Fruit fly (Drosophila melanogaster) whole organism: ENCODE results near the gene CG9624.

Source experiments
- CG8478 ChIP-seq: fragments of >200 bp; optimal IDR thresholded peaks from 2 replicates; lab custom pipeline; 2018; ENCODE audit warnings: inconsistent platforms
- Dll ChIP-seq: fragments of >200 bp; optimal IDR thresholded peaks from 2 replicates; lab custom pipeline; 2017
- EcR ChIP-seq, 2 experiments: fragments of >200 bp; optimal IDR thresholded peaks; 2 replicates each; lab custom pipeline; 2017; ENCODE audit warnings: missing biosample characterization in 2 of 2, missing genetic modification characterization in 2 of 2, missing genetic modification reagents in 2 of 2
- pan ChIP-seq: fragments of >200 bp; optimal IDR thresholded peaks from 2 replicates; lab custom pipeline; 2017
- psq ChIP-seq: fragments of >200 bp; optimal IDR thresholded peaks from 2 replicates; lab custom pipeline; 2017
- usp ChIP-seq: fragments of >200 bp; optimal IDR thresholded peaks from 2 replicates; lab custom pipeline; 2017; ENCODE audit warnings: missing biosample characterization, missing genetic modification characterization, mixed read lengths

- TF ChIP-seq psq (lab: Kevin White, UChicago) (no peak), CG8478 (lab: Kevin White, UChicago) (no peak), usp (GFP tag; lab: Kevin White, UChicago) (no peak), Dll (lab: Kevin White, UChicago) (no peak), pan (lab: Kevin White, UChicago) (no peak), EcR (GFP tag; optimal IDR thresholded peaks at IDR 0.05; lab: Kevin White, UChicago) (no peak)
These were observed 32.2 kb upstream of the CG9624 start, which contains the start of gene CG14840 for dm6 chr3R:14261113-14261512.
